Worm (Caenorhabditis elegans): ENCODE results near the gene ZC373.3.

Gene ZC373.3

DNA sequence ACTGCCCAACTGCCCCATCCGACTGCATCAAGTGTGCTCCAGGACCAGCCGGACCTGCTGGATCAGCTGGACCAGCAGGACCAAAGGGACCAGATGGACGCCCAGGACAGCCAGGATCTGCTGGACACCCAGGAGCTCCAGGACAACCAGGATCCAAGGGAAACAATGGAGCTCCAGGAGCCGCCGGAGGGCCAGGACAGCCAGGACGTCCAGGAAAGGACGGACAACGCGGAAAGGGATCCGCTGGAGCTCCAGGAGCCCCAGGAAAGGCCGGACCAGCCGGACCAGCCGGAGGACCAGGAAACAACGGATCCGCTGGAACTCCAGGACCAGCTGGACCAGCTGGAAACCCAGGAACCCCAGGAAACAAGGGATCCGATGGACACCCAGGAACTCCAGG is 17.8 kb downstream of the ZC373.3 start:
- 0 out of 2 replicates have a peak, but pooled peaks have one; percentile 60 for TF ChIP-seq F37B4.10 (GFP tag; IDR thresholded peaks at IDR 0.05)
- no peak for TF ChIP-seq athp-1 (tag; optimal IDR thresholded peaks at IDR 0.05)
- TF ChIP-seq egrh-3 (GFP tag; IDR thresholded peaks at IDR 0.05), result peak; percentile 96
- peak; percentile 43; the same call in 1 of the 2 replicates for TF ChIP-seq dox-1 (GFP tag; IDR thresholded peaks at IDR 0.05)
- TF ChIP-seq mes-4 (tag; optimal IDR thresholded peaks at IDR 0.05), result peak; percentile 0
- peak; percentile 94 for TF ChIP-seq zfh-2 (GFP tag; conservative IDR thresholded peaks at IDR 0.05)
- no peak for TF ChIP-seq ztf-25 (GFP tag; IDR thresholded peaks at IDR 0.05)
- TF ChIP-seq F57A8.1 (GFP tag; optimal IDR thresholded peaks at IDR 0.05), result no peak

DNA sequence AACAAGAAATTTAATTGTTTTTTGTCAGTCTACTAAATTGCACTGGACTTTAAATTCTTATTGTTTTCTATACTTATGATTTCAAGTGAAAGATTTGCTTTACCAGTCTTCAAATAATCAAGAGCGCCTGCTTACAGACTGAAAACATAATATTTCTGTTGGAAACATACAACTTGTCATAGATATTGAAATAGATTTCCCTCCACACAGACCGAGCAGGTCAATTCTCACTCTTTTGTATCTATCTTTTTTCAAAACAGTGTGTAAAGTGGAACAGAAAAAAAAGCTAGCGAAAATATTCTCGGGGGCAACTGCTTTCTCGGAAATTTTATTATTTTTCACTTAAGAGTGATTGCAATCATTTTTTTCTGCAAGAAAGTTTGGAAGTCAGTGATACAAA is 18.3 kb downstream of the ZC373.3 start:
- TF ChIP-seq somi-1 (GFP tag; optimal IDR thresholded peaks at IDR 0.05) (no peak), F39B2.1 (GFP tag; IDR thresholded peaks at IDR 0.05) (no peak), dpff-1 (tag; optimal IDR thresholded peaks at IDR 0.05) (no peak), dox-1 (GFP tag; IDR thresholded peaks at IDR 0.05) (no peak), him-1 (tag; optimal IDR thresholded peaks at IDR 0.05) (no peak), F37B4.10 (GFP tag; IDR thresholded peaks at IDR 0.05) (no peak), attf-3 (GFP tag; conservative IDR thresholded peaks at IDR 0.05) (no peak)

DNA sequence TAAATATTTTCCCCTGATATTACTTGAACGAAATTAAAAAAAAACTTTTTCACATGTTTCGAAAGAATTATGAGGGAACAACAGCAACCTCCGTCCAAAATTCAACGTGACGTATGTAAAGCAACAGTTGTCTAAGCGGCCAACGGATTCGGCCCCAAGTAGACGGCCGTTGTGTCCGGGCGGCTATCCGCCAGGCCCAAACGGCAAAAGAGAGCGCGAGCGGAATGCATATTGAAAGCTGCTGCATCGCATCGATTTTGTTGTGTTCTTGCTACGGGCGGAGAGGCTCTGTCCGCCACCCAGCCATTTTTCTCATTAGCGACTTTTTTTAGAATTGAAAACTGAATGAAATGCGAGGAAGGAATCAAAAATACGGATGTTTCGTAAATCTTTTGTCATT is 18.9 kb downstream of the ZC373.3 start:
- TF ChIP-seq zfh-2 (GFP tag; conservative IDR thresholded peaks at IDR 0.05), result peak; percentile 55
- no peak for TF ChIP-seq tbx-9 (tag; optimal IDR thresholded peaks at IDR 0.05; ENCODE audit: borderline replicate concordance)

ce11 chrX:10081077-10081476 is 20.8 kb downstream of the ZC373.3 start:
- TF ChIP-seq Y53F4B.3 (GFP tag; IDR thresholded peaks at IDR 0.05), result no peak
- no peak for TF ChIP-seq F52B5.7 (tag; optimal IDR thresholded peaks at IDR 0.05)
- no peak for TF ChIP-seq egrh-3 (GFP tag; IDR thresholded peaks at IDR 0.05)
- no peak for TF ChIP-seq fkh-3 (tag; optimal IDR thresholded peaks at IDR 0.05)
- TF ChIP-seq gei-17 (GFP tag; optimal IDR thresholded peaks at IDR 0.05), result no peak
- no peak for TF ChIP-seq lin-26 (GFP tag; IDR thresholded peaks at IDR 0.05)
- no peak for TF ChIP-seq zim-3 (tag; optimal IDR thresholded peaks at IDR 0.05)
- TF ChIP-seq sptf-2 (GFP tag; optimal IDR thresholded peaks at IDR 0.05), result no peak
- TF ChIP-seq ceh-79 (tag; optimal IDR thresholded peaks at IDR 0.05), result no peak
- TF ChIP-seq F37B4.10 (GFP tag; IDR thresholded peaks at IDR 0.05), result no peak
- TF ChIP-seq snpc-1.1 (tag; optimal IDR thresholded peaks at IDR 0.05; ENCODE audit: insufficient read depth), result no peak
- TF ChIP-seq aptf-2 (GFP tag; conservative IDR thresholded peaks at IDR 0.05), result no peak
- no peak for TF ChIP-seq F10E7.11 (tag; optimal IDR thresholded peaks at IDR 0.05)
- no peak for TF ChIP-seq mxl-1 (tag; optimal IDR thresholded peaks at IDR 0.05)
- TF ChIP-seq madf-3 (GFP tag; IDR thresholded peaks at IDR 0.05), result no peak

- TF ChIP-seq ccch-3 (GFP tag; optimal IDR thresholded peaks at IDR 0.05), result no peak
- TF ChIP-seq dpff-1 (tag; optimal IDR thresholded peaks at IDR 0.05), result no peak
- no peak for TF ChIP-seq ztf-6 (GFP tag; IDR thresholded peaks at IDR 0.05)
- TF ChIP-seq hmg-1.2 (GFP tag; IDR thresholded peaks at IDR 0.05), result peak; percentile 85
- no peak for TF ChIP-seq sea-2 (GFP tag; IDR thresholded peaks at IDR 0.05)
- TF ChIP-seq snpc-1.3 (tag; optimal IDR thresholded peaks at IDR 0.05; ENCODE audit: insufficient read depth), result no peak
- TF ChIP-seq tbx-9 (tag; optimal IDR thresholded peaks at IDR 0.05; ENCODE audit: borderline replicate concordance), result no peak
- TF ChIP-seq T26A5.8 (tag; optimal IDR thresholded peaks at IDR 0.05), result no peak
- TF ChIP-seq lag-1 (GFP tag; IDR thresholded peaks at IDR 0.05), result no peak
- no peak for TF ChIP-seq nhr-179 (tag; optimal IDR thresholded peaks at IDR 0.05)
- peak; percentile 70 for TF ChIP-seq efl-1 (GFP tag; optimal IDR thresholded peaks at IDR 0.05)
- no peak for TF ChIP-seq Y95B8A.8 (GFP tag; IDR thresholded peaks at IDR 0.05)
- TF ChIP-seq mel-28 (tag; optimal IDR thresholded peaks at IDR 0.05; ENCODE audit: borderline replicate concordance), result no peak
- no peak for TF ChIP-seq aptf-3 (GFP tag; IDR thresholded peaks at IDR 0.05)
- 0 out of 2 replicates have a peak, but pooled peaks have one; percentile 26 for TF ChIP-seq madf-8 (GFP tag; conservative IDR thresholded peaks at IDR 0.05)
- peak; percentile 67 for TF ChIP-seq madf-6 (GFP tag; IDR thresholded peaks at IDR 0.05)
- no peak for TF ChIP-seq hmg-20 (GFP tag; IDR thresholded peaks at IDR 0.05)
- TF ChIP-seq snpc-4 (GFP tag; optimal IDR thresholded peaks at IDR 0.05), result no peak
- no peak for TF ChIP-seq snpc-4 (tag; optimal IDR thresholded peaks at IDR 0.05)
Measured at ce11 chrX:10083272-10083671, 22.9 kb downstream of the ZC373.3 start.
